Worm (Caenorhabditis elegans): ENCODE results near the gene F41C6.7.
A peak's percentile ranks its signal among the peaks of the same experiment; 100 is the strongest.

F41C6.7 gene

DNA sequence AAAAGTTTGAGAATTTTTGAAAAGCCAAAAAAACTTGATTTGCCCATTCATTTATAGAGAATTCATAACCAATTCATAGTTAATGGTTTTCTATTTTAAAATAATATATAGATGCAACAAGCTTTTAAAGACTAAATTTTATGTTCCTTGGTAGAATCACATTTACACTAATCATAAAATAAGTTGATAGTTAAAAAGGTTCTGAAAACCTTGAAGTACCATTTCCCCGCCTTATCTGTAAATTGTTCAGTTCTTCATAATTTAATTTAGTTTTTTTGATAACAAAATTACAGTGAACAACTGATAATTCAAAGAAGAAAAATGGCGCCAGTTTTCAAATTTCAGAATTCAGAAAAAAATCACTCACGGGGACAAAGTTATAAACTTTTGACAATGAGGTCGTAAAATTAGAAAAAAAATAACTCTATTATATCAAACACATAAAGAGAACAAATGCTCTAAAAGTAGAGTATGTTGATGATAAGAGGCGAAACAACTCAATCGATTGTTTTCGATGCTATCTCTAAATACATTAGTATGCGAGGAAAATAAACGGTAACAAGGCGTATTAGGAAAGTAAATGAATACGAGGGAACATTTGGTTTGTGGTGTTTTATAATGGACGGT lies at the start of gene F41C6.7:
F41C6.7 (minus strand) TSS at position 51 of the 627 bp plus-strand sequence.
- TF ChIP-seq unc-62 (GFP tag; optimal IDR thresholded peaks at IDR 0.05), result no peak
- TF ChIP-seq hlh-17 (GFP tag; optimal IDR thresholded peaks at IDR 0.05; ENCODE audit: borderline replicate concordance), result no peak
- TF ChIP-seq ztf-4 (tag; optimal IDR thresholded peaks at IDR 0.05), result no peak
- TF ChIP-seq snpc-4 (tag; optimal IDR thresholded peaks at IDR 0.05), result no peak
- TF ChIP-seq tlp-1 (tag; optimal IDR thresholded peaks at IDR 0.05), result no peak
- no peak for TF ChIP-seq ceh-88 (GFP tag; IDR thresholded peaks at IDR 0.05)
- no peak for TF ChIP-seq mef-2 (tag; optimal IDR thresholded peaks at IDR 0.05)
- no peak for TF ChIP-seq ets-5 (GFP tag; IDR thresholded peaks at IDR 0.05)
- TF ChIP-seq hlh-4 (tag; optimal IDR thresholded peaks at IDR 0.05), result no peak
- peak; percentile 71 for TF ChIP-seq elt-2 (tag; optimal IDR thresholded peaks at IDR 0.05)
- TF ChIP-seq nhr-237 (tag; optimal IDR thresholded peaks at IDR 0.05), result no peak
- peak in 1 of 2 experiments; percentile 3 for TF ChIP-seq lin-35 (GFP tag; optimal IDR thresholded peaks at IDR 0.05)

ce11 chrX:6934453-6934852 lies 49.4 kb upstream of the F41C6.7 start:
- TF ChIP-seq fos-1 (tag; optimal IDR thresholded peaks at IDR 0.05) (peak; percentile 26), sup-37 (GFP tag; optimal IDR thresholded peaks at IDR 0.05) (no peak), nhr-90 (tag; optimal IDR thresholded peaks at IDR 0.05; ENCODE audit: poor library complexity) (no peak), efl-3 (GFP tag; optimal IDR thresholded peaks at IDR 0.05) (no peak), zag-1 (tag; optimal IDR thresholded peaks at IDR 0.05) (no peak), unc-130 (tag; optimal IDR thresholded peaks at IDR 0.05) (no peak), aha-1 (tag; optimal IDR thresholded peaks at IDR 0.05) (no peak), Y116A8C.19 (tag; optimal IDR thresholded peaks at IDR 0.05; ENCODE audit: borderline replicate concordance) (no peak), lin-15B (tag; optimal IDR thresholded peaks at IDR 0.05) (peak; percentile 45), mep-1 (tag; optimal IDR thresholded peaks at IDR 0.05) (peak; percentile 74), sptf-1 (tag; optimal IDR thresholded peaks at IDR 0.05) (no peak), skn-1 (tag; optimal IDR thresholded peaks at IDR 0.05) (peak; percentile 49), fkh-4 (tag; optimal IDR thresholded peaks at IDR 0.05; ENCODE audit: borderline replicate concordance) (no peak), F16B12.6 (tag; optimal IDR thresholded peaks at IDR 0.05) (no peak), ama-1 (optimal IDR thresholded peaks at IDR 0.05) (no peak), ets-5 (GFP tag; IDR thresholded peaks at IDR 0.05) (no peak), blmp-1 (tag; optimal IDR thresholded peaks at IDR 0.05) (peak; percentile 100), unc-30 (tag; optimal IDR thresholded peaks at IDR 0.05) (no peak), lin-14 (GFP tag; optimal IDR thresholded peaks at IDR 0.05) (peak; percentile 74), pag-3 (tag; optimal IDR thresholded peaks at IDR 0.05; ENCODE audit: borderline replicate concordance, insufficient read depth) (no peak), snu-23 (GFP tag; optimal IDR thresholded peaks at IDR 0.05) (peak; percentile 66), mef-2 (tag; optimal IDR thresholded peaks at IDR 0.05) (no peak), ztf-11 (tag; optimal IDR thresholded peaks at IDR 0.05) (no peak), unc-86 (tag; optimal IDR thresholded peaks at IDR 0.05) (peak; percentile 29), sox-4 (tag; optimal IDR thresholded peaks at IDR 0.05) (no peak), tlp-1 (tag; optimal IDR thresholded peaks at IDR 0.05) (no peak), mdl-1 (tag; optimal IDR thresholded peaks at IDR 0.05) (peak in 1 of 2 experiments; percentile 42), lin-13 (GFP tag; optimal IDR thresholded peaks at IDR 0.05) (peak; percentile 16), nhr-28 (tag; optimal IDR thresholded peaks at IDR 0.05) (no peak), pax-3 (tag; optimal IDR thresholded peaks at IDR 0.05) (no peak), ceh-88 (GFP tag; IDR thresholded peaks at IDR 0.05) (no peak), dsc-1 (tag; optimal IDR thresholded peaks at IDR 0.05) (no peak), alr-1 (tag; optimal IDR thresholded peaks at IDR 0.05; ENCODE audit: borderline replicate concordance) (no peak), jun-1 (tag; optimal IDR thresholded peaks at IDR 0.05) (no peak), nhr-237 (tag; optimal IDR thresholded peaks at IDR 0.05) (no peak), fkh-10 (GFP tag; optimal IDR thresholded peaks at IDR 0.05) (no peak), hlh-17 (GFP tag; optimal IDR thresholded peaks at IDR 0.05; ENCODE audit: borderline replicate concordance) (no peak), grh-1 (GFP tag; IDR thresholded peaks at IDR 0.05) (no peak), unc-62 (GFP tag; optimal IDR thresholded peaks at IDR 0.05) (no peak), ceh-82 (tag; optimal IDR thresholded peaks at IDR 0.05) (peak in 1 of 3 experiments; percentile 11), nhr-77 (tag; optimal IDR thresholded peaks at IDR 0.05) (no peak), elt-3 (tag; optimal IDR thresholded peaks at IDR 0.05) (no peak), nhr-11 (tag; optimal IDR thresholded peaks at IDR 0.05) (no peak), nhr-12 (tag; optimal IDR thresholded peaks at IDR 0.05) (no peak), ceh-8 (GFP tag; optimal IDR thresholded peaks at IDR 0.05) (no peak)
